Worm (Caenorhabditis elegans): ENCODE data around the gene ZC53.22.

DNA sequence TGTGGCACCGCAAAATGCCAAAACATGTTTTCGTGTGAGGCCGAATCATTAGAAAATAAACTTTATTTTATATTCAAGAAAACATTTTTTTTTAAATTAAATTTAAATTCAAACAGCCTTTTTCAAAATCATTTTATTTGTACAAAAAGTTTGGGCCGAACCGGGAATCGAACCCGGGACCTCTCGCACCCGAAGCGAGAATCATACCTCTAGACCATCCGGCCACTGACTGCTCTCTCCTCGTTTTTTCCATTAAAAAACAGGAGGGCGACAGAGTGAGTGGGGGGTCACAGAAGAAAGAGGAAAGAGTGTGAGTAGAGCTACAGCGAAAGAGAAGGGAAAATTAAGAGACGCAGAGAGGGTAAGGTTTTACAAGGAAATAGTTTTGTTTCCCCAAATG, 41.5 kb downstream of the ZC53.22 start:
- TF ChIP-seq dve-1 (tag; optimal IDR thresholded peaks at IDR 0.05; ENCODE audit: insufficient read depth) = no peak
- no peak; the same call in 1 of the 2 replicates for TF ChIP-seq arid-1 (GFP tag; conservative IDR thresholded peaks at IDR 0.05)
- TF ChIP-seq dmd-9 (GFP tag; IDR thresholded peaks at IDR 0.05) = 0 out of 2 replicates have a peak, but pooled peaks have one; percentile 33

All from whole organism, L4 larva.